Fruit fly (Drosophila melanogaster): ENCODE measurements around the gene CG9689.

DNA sequence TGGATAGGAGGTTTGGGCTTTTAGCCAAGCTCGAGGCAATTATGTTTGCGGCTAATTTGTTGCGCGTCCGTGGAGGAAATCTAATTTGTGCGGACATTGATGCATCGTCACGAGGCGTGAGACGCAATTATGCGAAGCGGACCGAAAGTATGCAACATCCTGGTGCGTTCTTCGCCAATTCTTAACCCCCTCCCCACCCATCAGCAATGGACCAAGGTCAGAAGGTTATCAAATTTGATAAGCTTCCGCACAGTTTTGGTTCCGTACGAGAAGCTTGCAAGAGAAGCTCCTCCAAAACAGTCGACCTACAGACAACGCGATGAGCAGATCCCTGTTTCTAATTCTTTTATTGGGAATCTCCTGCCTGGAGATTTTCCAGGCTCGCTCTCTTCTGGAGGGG is 3.6 kb upstream of the CG9689 start, which contains the start of gene CG1468:
- TF ChIP-seq psq (optimal IDR thresholded peaks at IDR 0.05) (no peak), h (optimal IDR thresholded peaks at IDR 0.05) (no peak), Sin3A (optimal IDR thresholded peaks at IDR 0.05) (no peak), insv (optimal IDR thresholded peaks at IDR 0.05) (no peak), Myc (optimal IDR thresholded peaks at IDR 0.05) (no peak)
